Fruit fly (Drosophila melanogaster) whole organism, embryonic: Measurements from ENCODE around the gene odd.

ENCODE experiments used
- ATbp ChIP-seq: fragments of 200-800 bp; sonication (Bioruptor generic); optimal IDR thresholded peaks from 2 replicates; lab custom pipeline; 2017; ENCODE audit warnings: missing biosample characterization, mild to moderate bottlenecking, missing genetic modification characterization, missing genetic modification reagents
- Abd-B ChIP-seq: fragments of 200-800 bp; sonication (Bioruptor generic); optimal IDR thresholded peaks from 2 replicates; lab custom pipeline; 2018; ENCODE audit warnings: missing biosample characterization, mild to moderate bottlenecking, missing genetic modification characterization, moderate library complexity
- Atf6 ChIP-seq: fragments of 200-800 bp; sonication (Bioruptor generic); IDR thresholded peaks from 2 replicates; pipeline ENCODE4 v1.3.6; 2022; ENCODE audit warnings: missing biosample characterization, missing genetic modification characterization
- CG1024 ChIP-seq: fragments of 200-800 bp; sonication (Bioruptor generic); IDR thresholded peaks from 2 replicates; pipeline ENCODE4 v1.3.6; 2022; ENCODE audit warnings: missing biosample characterization, missing genetic modification characterization
- CG10979 ChIP-seq: fragments of 200-800 bp; sonication (Bioruptor generic); optimal IDR thresholded peaks from 2 replicates; lab custom pipeline; 2018; ENCODE audit warnings: missing biosample characterization, mild to moderate bottlenecking, missing genetic modification characterization, moderate library complexity
- CG12299 ChIP-seq: fragments of 200-800 bp; sonication (Bioruptor generic); optimal IDR thresholded peaks from 2 replicates; lab custom pipeline; 2018; ENCODE audit warnings: missing biosample characterization, mild to moderate bottlenecking, missing genetic modification characterization
- CG13424 ChIP-seq: fragments of 200-800 bp; sonication (Bioruptor generic); optimal IDR thresholded peaks from 2 replicates; lab custom pipeline; 2019; ENCODE audit warnings: missing biosample characterization, mild to moderate bottlenecking, missing genetic modification characterization, moderate library complexity
- CG14965 ChIP-seq: fragments of 200-800 bp; sonication (Bioruptor generic); optimal IDR thresholded peaks from 2 replicates; lab custom pipeline; 2016; ENCODE audit warnings: missing biosample characterization, missing genetic modification characterization, borderline replicate concordance
- CG17385 ChIP-seq: fragments of 200-800 bp; sonication (Bioruptor generic); optimal IDR thresholded peaks from 3 replicates; lab custom pipeline; 2018; ENCODE audit warnings: missing biosample characterization, mild to moderate bottlenecking, missing genetic modification characterization
- CG2678 ChIP-seq: fragments of 200-800 bp; sonication (Bioruptor generic); optimal IDR thresholded peaks from 3 replicates; lab custom pipeline; 2019; ENCODE audit warnings: missing biosample characterization, mild to moderate bottlenecking, missing genetic modification characterization, moderate library complexity
- CG2712 ChIP-seq: fragments of 200-800 bp; optimal IDR thresholded peaks from 3 replicates; lab custom pipeline; 2019; ENCODE audit warnings: missing biosample characterization, mild to moderate bottlenecking, missing genetic modification characterization, moderate library complexity
- CG30020 ChIP-seq: fragments of 200-800 bp; optimal IDR thresholded peaks from 2 replicates; lab custom pipeline; 2019; ENCODE audit warnings: missing biosample characterization, mild to moderate bottlenecking, missing genetic modification characterization, moderate library complexity
- CG3163 ChIP-seq: fragments of 200-800 bp; sonication (Bioruptor generic); optimal IDR thresholded peaks from 3 replicates; lab custom pipeline; 2016; ENCODE audit warnings: missing biosample characterization, missing genetic modification characterization
- CG32532 ChIP-seq: fragments of 200-800 bp; sonication (Bioruptor generic); IDR thresholded peaks from 2 replicates; pipeline ENCODE4 v1.3.6; 2022; ENCODE audit warnings: missing biosample characterization, missing genetic modification characterization
- CG3838 ChIP-seq: fragments of 200-800 bp; sonication (Bioruptor generic); optimal IDR thresholded peaks from 3 replicates; lab custom pipeline; 2016; ENCODE audit warnings: missing biosample characterization, missing genetic modification characterization
- CG4360 ChIP-seq: fragments of 200-800 bp; sonication (Bioruptor generic); IDR thresholded peaks from 2 replicates; pipeline ENCODE4 v1.3.6; 2022; ENCODE audit warnings: missing biosample characterization, missing genetic modification characterization
- CG6272 ChIP-seq: fragments of 200-800 bp; sonication (Bioruptor generic); IDR thresholded peaks from 2 replicates; pipeline ENCODE4 v1.3.6; 2022; ENCODE audit warnings: missing biosample characterization, missing genetic modification characterization
- CG6813 ChIP-seq: fragments of 200-800 bp; sonication (Bioruptor generic); optimal IDR thresholded peaks from 2 replicates; lab custom pipeline; 2017; ENCODE audit warnings: missing biosample characterization, missing genetic modification characterization, mild to moderate bottlenecking, moderate library complexity, missing genetic modification reagents
- CG8924 ChIP-seq: fragments of 200-800 bp; optimal IDR thresholded peaks from 3 replicates; lab custom pipeline; 2019; ENCODE audit warnings: missing biosample characterization, mild to moderate bottlenecking, missing genetic modification characterization, moderate library complexity
- CG9437 ChIP-seq: fragments of 200-800 bp; sonication (Bioruptor generic); optimal IDR thresholded peaks from 2 replicates; lab custom pipeline; 2018; ENCODE audit warnings: missing biosample characterization, mild to moderate bottlenecking, missing genetic modification characterization
- CG9727 ChIP-seq: fragments of 200-800 bp; sonication (Bioruptor generic); optimal IDR thresholded peaks from 3 replicates; lab custom pipeline; 2017; ENCODE audit warnings: missing biosample characterization, mild to moderate bottlenecking, missing genetic modification characterization
- CG9932 ChIP-seq: fragments of 200-800 bp; sonication (Bioruptor generic); IDR thresholded peaks from 2 replicates; pipeline ENCODE4 v1.3.6; 2022; ENCODE audit warnings: missing biosample characterization, missing genetic modification characterization
- CoRest ChIP-seq: fragments of 200-800 bp; sonication (Bioruptor generic); optimal IDR thresholded peaks from 3 replicates; lab custom pipeline; 2018; ENCODE audit warnings: missing biosample characterization, mild to moderate bottlenecking, missing genetic modification characterization, moderate library complexity
- Lim3 ChIP-seq: fragments of 200-800 bp; sonication (Bioruptor generic); IDR thresholded peaks from 2 replicates; pipeline ENCODE4 v1.3.6; 2022; ENCODE audit warnings: missing biosample characterization, missing genetic modification characterization
- Meics ChIP-seq: fragments of 200-800 bp; sonication (Bioruptor generic); optimal IDR thresholded peaks from 2 replicates; lab custom pipeline; 2017; ENCODE audit warnings: missing biosample characterization, mild to moderate bottlenecking, missing genetic modification characterization
- Oaz ChIP-seq: fragments of 200-800 bp; sonication (Bioruptor generic); IDR thresholded peaks from 2 replicates; pipeline ENCODE4 v1.3.6; 2022; ENCODE audit warnings: missing biosample characterization, missing genetic modification characterization
- PHDP ChIP-seq: fragments of 200-800 bp; sonication (Bioruptor generic); optimal IDR thresholded peaks from 3 replicates; lab custom pipeline; 2018; ENCODE audit warnings: missing biosample characterization, mild to moderate bottlenecking, missing genetic modification characterization, moderate library complexity
- Ravus ChIP-seq: fragments of 200-800 bp; sonication (Bioruptor generic); IDR thresholded peaks from 2 replicates; pipeline ENCODE4 v1.3.6; 2022; ENCODE audit warnings: missing biosample characterization, missing genetic modification characterization
- Side ChIP-seq: fragments of 200-800 bp; sonication (Bioruptor generic); optimal IDR thresholded peaks from 2 replicates; lab custom pipeline; 2016; ENCODE audit warnings: missing biosample characterization, missing genetic modification characterization
- Spps ChIP-seq: fragments of 200-800 bp; sonication (Bioruptor generic); optimal IDR thresholded peaks from 2 replicates; lab custom pipeline; 2018; ENCODE audit warnings: missing biosample characterization, mild to moderate bottlenecking, missing genetic modification characterization
- Ssrp ChIP-seq: fragments of 200-800 bp; sonication (Bioruptor generic); optimal IDR thresholded peaks from 2 replicates; lab custom pipeline; 2018; ENCODE audit warnings: missing biosample characterization, mild to moderate bottlenecking, missing genetic modification characterization, moderate library complexity
- aop ChIP-seq: fragments of 200-800 bp; sonication (Bioruptor generic); IDR thresholded peaks from 2 replicates; pipeline ENCODE4 v1.3.6; 2022; ENCODE audit warnings: missing biosample characterization, missing genetic modification characterization
- crol ChIP-seq: fragments of 200-800 bp; sonication (Bioruptor generic); IDR thresholded peaks from 2 replicates; pipeline ENCODE4 v1.3.6; 2022; ENCODE audit warnings: missing biosample characterization, missing genetic modification characterization
- dmrt99B ChIP-seq: fragments of 200-800 bp; sonication (Bioruptor generic); optimal IDR thresholded peaks from 2 replicates; lab custom pipeline; 2018; ENCODE audit warnings: missing biosample characterization, mild to moderate bottlenecking, missing genetic modification characterization, moderate library complexity
- esg ChIP-seq: fragments of 200-800 bp; sonication (Bioruptor generic); conservative IDR thresholded peaks from 2 replicates; pipeline ENCODE4 v1.3.6; 2022; ENCODE audit warnings: missing biosample characterization, missing genetic modification characterization
- h ChIP-seq: fragments of >200 bp; optimal IDR thresholded peaks from 2 replicates; lab custom pipeline; 2017
- hkb ChIP-seq, 2 experiments: fragments of 200-800 bp in 1 of 2; fragments of >200 bp in 1 of 2; sonication (Bioruptor generic) in 1 of 2; IDR thresholded peaks in 1 of 2; optimal IDR thresholded peaks in 1 of 2; 2 replicates each; pipeline versions ENCODE4 v1.3.6 to Lab custom; 2017 to 2022; ENCODE audit warnings: missing biosample characterization in 1 of 2, missing genetic modification characterization in 1 of 2
- ind ChIP-seq: fragments of 200-800 bp; sonication (Bioruptor generic); optimal IDR thresholded peaks from 3 replicates; lab custom pipeline; 2016; ENCODE audit warnings: missing biosample characterization, missing genetic modification characterization
- lbe ChIP-seq: fragments of 200-800 bp; sonication (Bioruptor generic); optimal IDR thresholded peaks from 2 replicates; lab custom pipeline; 2016; ENCODE audit warnings: missing biosample characterization, mild to moderate bottlenecking, missing genetic modification characterization
- lmd ChIP-seq: fragments of 200-800 bp; sonication (Bioruptor generic); IDR thresholded peaks from 2 replicates; pipeline ENCODE4 v1.3.6; 2022; ENCODE audit warnings: missing biosample characterization, missing genetic modification characterization
- mam ChIP-seq: fragments of 200-800 bp; sonication (Bioruptor generic); optimal IDR thresholded peaks from 3 replicates; lab custom pipeline; 2016; ENCODE audit warnings: missing biosample characterization, missing genetic modification characterization
- odd ChIP-seq: fragments of 200-800 bp; sonication (Bioruptor generic); optimal IDR thresholded peaks from 2 replicates; lab custom pipeline; 2017; ENCODE audit warnings: missing biosample characterization, mild to moderate bottlenecking, missing genetic modification characterization
- pb ChIP-seq: fragments of 200-800 bp; sonication (Bioruptor generic); optimal IDR thresholded peaks from 3 replicates; lab custom pipeline; 2016; ENCODE audit warnings: missing biosample characterization, missing genetic modification characterization
- prd ChIP-seq, 3 experiments: fragments of >200 bp in 2 of 3; fragments of 200-800 bp in 1 of 3; sonication (Bioruptor generic) in 1 of 3; optimal IDR thresholded peaks in 2 of 3; IDR thresholded peaks in 1 of 3; 2 replicates in 2 of 3; 3 replicates in 1 of 3; pipeline versions ENCODE4 v1.3.6 to Lab custom; 2017 to 2022; ENCODE audit warnings: missing biosample characterization in 1 of 3, missing genetic modification characterization in 1 of 3
- salm ChIP-seq: fragments of 200-800 bp; sonication (Bioruptor generic); optimal IDR thresholded peaks from 2 replicates; lab custom pipeline; 2018; ENCODE audit warnings: missing biosample characterization, mild to moderate bottlenecking, missing genetic modification characterization
- slp2 ChIP-seq: fragments of 200-800 bp; sonication (Bioruptor generic); optimal IDR thresholded peaks from 2 replicates; lab custom pipeline; 2016; ENCODE audit warnings: missing biosample characterization, missing genetic modification characterization
- tll ChIP-seq, 2 experiments: fragments of 200-800 bp in 1 of 2; fragments of >200 bp in 1 of 2; sonication (Bioruptor generic) in 1 of 2; optimal IDR thresholded peaks; 2 replicates each; lab custom pipeline; 2017 to 2019; ENCODE audit warnings: missing biosample characterization in 2 of 2, missing genetic modification characterization in 2 of 2, mild to moderate bottlenecking in 1 of 2, moderate library complexity in 1 of 2
- wek ChIP-seq: fragments of 200-800 bp; sonication (Bioruptor generic); optimal IDR thresholded peaks from 3 replicates; lab custom pipeline; 2018; ENCODE audit warnings: missing biosample characterization, mild to moderate bottlenecking, missing genetic modification characterization, moderate library complexity
- zen2 ChIP-seq: fragments of 200-800 bp; sonication (Bioruptor generic); IDR thresholded peaks from 3 replicates; pipeline ENCODE4 v1.3.6; 2022; ENCODE audit warnings: missing biosample characterization, missing genetic modification characterization; ENCODE audit not compliant: partially characterized antibody
- zf30C ChIP-seq: fragments of 200-800 bp; sonication (Bioruptor generic); optimal IDR thresholded peaks from 3 replicates; lab custom pipeline; 2018; ENCODE audit warnings: missing biosample characterization, mild to moderate bottlenecking, missing genetic modification characterization

The odd gene

dm6 chr2L:3569892-3570291 is 36.7 kb downstream of the odd start (continued):
- TF ChIP-seq Lim3 (GFP tag; lab: Robert Waterston, UW) = no peak
- TF ChIP-seq h (lab: Kevin White, UChicago) = no peak
- TF ChIP-seq ind (GFP tag; lab: Kevin White, UChicago) = peak; percentile 21
- TF ChIP-seq lmd (GFP tag; lab: Robert Waterston, UW) = peak; percentile 60
- TF ChIP-seq CG8924 = peak; percentile 44
- no peak for TF ChIP-seq Spps (tag; lab: Kevin White, UChicago)
- TF ChIP-seq mam (GFP tag; lab: Kevin White, UChicago) = peak; percentile 10
- TF ChIP-seq CG13424 (tag; lab: Kevin White, UChicago) = peak; percentile 32
- peak; percentile 11 for TF ChIP-seq Meics
- no peak for TF ChIP-seq tll (GFP tag; optimal IDR thresholded peaks at IDR 0.05; lab: Kevin White, UChicago)
- TF ChIP-seq CG2678 (tag; lab: Kevin White, UChicago) = peak; percentile 56
- peak; percentile 34 for TF ChIP-seq CoRest
- TF ChIP-seq CG9727 (GFP tag; lab: Kevin White, UChicago) = no peak
- no peak for TF ChIP-seq CG6272
- TF ChIP-seq aop (GFP tag; lab: Robert Waterston, UW) = no peak
- no peak for TF ChIP-seq CG3163 (GFP tag; lab: Kevin White, UChicago)
- peak; percentile 37 for TF ChIP-seq CG17385 (GFP tag; lab: Kevin White, UChicago)
- no peak for TF ChIP-seq lbe (GFP tag; lab: Kevin White, UChicago)
- peak; percentile 67 for TF ChIP-seq dmrt99B (tag; lab: Kevin White, UChicago)
- TF ChIP-seq CG14965 (GFP tag; lab: Kevin White, UChicago) = no peak
- peak; percentile 56; the same call in 1 of the 2 replicates for TF ChIP-seq CG32532 (GFP tag; lab: Robert Waterston, UW)
- TF ChIP-seq Ravus (GFP tag; lab: Robert Waterston, UW) = no peak
- TF ChIP-seq ATbp (GFP tag; lab: Kevin White, UChicago) = peak; percentile 12
- TF ChIP-seq CG2712 (tag; lab: Kevin White, UChicago) = peak; percentile 57
- peak; percentile 15 for TF ChIP-seq salm
- TF ChIP-seq CG9437 (GFP tag; lab: Kevin White, UChicago) = peak; percentile 42
- no peak for TF ChIP-seq Side (GFP tag; lab: Kevin White, UChicago)
- no peak for TF ChIP-seq CG12299 (tag; lab: Kevin White, UChicago)
- no peak for TF ChIP-seq CG6813 (GFP tag; lab: Kevin White, UChicago)
- no peak for TF ChIP-seq CG4360 (GFP tag; lab: Robert Waterston, UW)
- TF ChIP-seq Abd-B (GFP tag; lab: Kevin White, UChicago) = peak; percentile 39
- TF ChIP-seq CG3838 (GFP tag; lab: Kevin White, UChicago) = no peak
- TF ChIP-seq esg (GFP tag; lab: Robert Waterston, UW) = peak; percentile 66
- no peak for TF ChIP-seq hkb (optimal IDR thresholded peaks at IDR 0.05; lab: Kevin White, UChicago)
- peak; percentile 49; the same call in 1 of the 2 replicates for TF ChIP-seq hkb (GFP tag; IDR thresholded peaks at IDR 0.05; lab: Robert Waterston, UW)
- no peak for TF ChIP-seq crol (GFP tag; lab: Robert Waterston, UW)
- TF ChIP-seq slp2 (GFP tag; lab: Kevin White, UChicago) = peak; percentile 12
- TF ChIP-seq prd (optimal IDR thresholded peaks at IDR 0.05; lab: Kevin White, UChicago) = no peak
- peak; percentile 36; the same call in 1 of the 3 replicates for TF ChIP-seq prd (GFP tag; IDR thresholded peaks at IDR 0.05; lab: Robert Waterston, UW)
- no peak for TF ChIP-seq Oaz
- no peak for TF ChIP-seq zen2
- no peak for TF ChIP-seq pb (GFP tag; lab: Kevin White, UChicago)
- no peak for TF ChIP-seq Ssrp (tag; lab: Kevin White, UChicago)
- peak; percentile 33 for TF ChIP-seq PHDP (tag; lab: Kevin White, UChicago)
- TF ChIP-seq CG30020 (tag; lab: Kevin White, UChicago) = no peak
- TF ChIP-seq zf30C = no peak
- peak; percentile 21; the same call in 1 of the 2 replicates for TF ChIP-seq Atf6 (GFP tag; lab: Robert Waterston, UW)
- TF ChIP-seq CG9932 (GFP tag; lab: Robert Waterston, UW) = peak; percentile 54
- peak; percentile 32 for TF ChIP-seq odd
- 0 out of 2 replicates have a peak, but pooled peaks have one; percentile 19 for TF ChIP-seq CG1024 (GFP tag; lab: Robert Waterston, UW)
- peak; percentile 67 for TF ChIP-seq CG10979
- no peak for TF ChIP-seq wek (GFP tag; lab: Kevin White, UChicago)
